Worm (Caenorhabditis elegans): ENCODE data around the gene him-6.

DNA sequence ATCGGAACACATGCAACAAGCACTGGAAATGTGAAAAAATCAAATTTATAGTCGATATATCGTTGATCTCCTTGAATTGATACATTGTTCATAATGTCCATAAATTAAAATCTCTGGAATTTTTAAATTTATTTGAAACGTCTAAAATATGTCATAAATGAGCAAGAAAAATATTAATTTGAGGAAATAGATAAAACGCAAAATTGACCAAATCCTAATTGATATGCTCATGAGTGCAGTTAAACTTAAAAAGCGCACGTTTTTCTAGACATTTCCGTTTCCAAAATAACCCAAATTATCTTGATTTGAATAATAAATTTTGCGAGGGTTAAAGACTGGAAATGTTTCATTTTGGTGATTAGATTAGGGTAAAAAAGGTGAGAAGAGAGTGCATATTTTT is 31.9 kb downstream of the him-6 start, which contains the start of gene sru-13:
- TF ChIP-seq egl-27 (tag; optimal IDR thresholded peaks at IDR 0.05), result no peak
- no peak for TF ChIP-seq nhr-28 (tag; optimal IDR thresholded peaks at IDR 0.05)

Data from whole organism, L1 larva.